Worm (Caenorhabditis elegans): ENCODE results near the gene ZK742.3.
A peak's percentile ranks its signal among the peaks of the same experiment; 100 is the strongest.

ZK742.3 gene

ce11 chrV:7793067-7793466 lies 16.6 kb downstream of the ZK742.3 start, which contains the start of gene flp-21:
Gene flp-21 (plus strand): TSS chrV:7793367.
- TF ChIP-seq unc-39 (tag; optimal IDR thresholded peaks at IDR 0.05) (no peak), gmeb-1 (tag; optimal IDR thresholded peaks at IDR 0.05) (no peak), fos-1 (tag; optimal IDR thresholded peaks at IDR 0.05) (no peak), nhr-23 (tag; optimal IDR thresholded peaks at IDR 0.05) (no peak), R02D3.7 (tag; optimal IDR thresholded peaks at IDR 0.05) (no peak), ceh-82 (tag; optimal IDR thresholded peaks at IDR 0.05) (no peak), egl-27 (tag; optimal IDR thresholded peaks at IDR 0.05) (no peak), zag-1 (tag; optimal IDR thresholded peaks at IDR 0.05) (no peak), ztf-1 (GFP tag; conservative IDR thresholded peaks at IDR 0.05) (no peak), sem-4 (tag; optimal IDR thresholded peaks at IDR 0.05) (no peak)

DNA sequence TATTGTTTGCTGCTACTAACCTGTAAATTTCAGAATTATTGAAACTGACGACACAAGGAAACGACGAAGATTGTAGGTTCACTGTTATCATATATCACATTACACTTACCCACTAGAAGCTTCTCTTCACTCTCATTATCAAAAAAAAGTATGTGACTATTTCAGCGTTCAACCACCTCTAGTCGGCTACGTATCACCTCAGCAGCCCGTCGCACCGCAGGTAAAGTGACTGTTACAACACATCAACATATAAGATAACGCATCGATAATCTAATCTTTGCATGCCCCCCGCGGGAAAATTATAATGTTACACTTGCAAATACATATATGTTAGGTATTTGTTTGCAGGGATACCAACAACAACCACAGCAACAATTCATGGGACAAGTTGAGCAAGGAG lies 23.1 kb downstream of the ZK742.3 start:
- TF ChIP-seq ztf-4 (tag; optimal IDR thresholded peaks at IDR 0.05) (no peak), nhr-21 (tag; optimal IDR thresholded peaks at IDR 0.05) (no peak), sma-9 (GFP tag; optimal IDR thresholded peaks at IDR 0.05) (peak; percentile 4), sma-9 (tag; optimal IDR thresholded peaks at IDR 0.05) (no peak), nhr-237 (tag; optimal IDR thresholded peaks at IDR 0.05) (no peak), unc-55 (GFP tag; optimal IDR thresholded peaks at IDR 0.05) (no peak), fos-1 (tag; optimal IDR thresholded peaks at IDR 0.05) (peak; percentile 82), lin-13 (GFP tag; optimal IDR thresholded peaks at IDR 0.05) (no peak)

DNA sequence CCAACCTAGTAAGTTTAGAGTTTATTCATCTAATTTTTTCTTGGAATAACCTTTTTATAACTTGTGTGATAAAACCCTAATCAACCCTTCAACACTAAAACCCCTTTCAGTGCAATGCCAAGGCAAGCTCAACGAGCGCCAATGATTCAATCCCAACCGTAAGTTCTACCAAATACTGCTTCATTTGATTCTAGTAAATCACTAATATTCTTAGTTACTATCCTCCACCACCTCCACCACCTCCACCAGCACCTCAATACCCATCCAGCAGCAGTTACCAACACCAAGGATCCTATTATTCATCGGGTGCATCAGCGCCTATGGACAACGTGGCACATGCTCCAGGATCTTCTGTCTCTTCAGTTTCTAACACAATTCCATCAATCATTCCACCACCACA lies 23.8 kb downstream of the ZK742.3 start:
- no peak for TF ChIP-seq nhr-12 (tag; optimal IDR thresholded peaks at IDR 0.05)
- TF ChIP-seq nhr-23 (tag; optimal IDR thresholded peaks at IDR 0.05) = no peak
- no peak for TF ChIP-seq nhr-10 (tag; optimal IDR thresholded peaks at IDR 0.05)
- no peak for TF ChIP-seq ztf-4 (tag; optimal IDR thresholded peaks at IDR 0.05)
- TF ChIP-seq unc-62 (GFP tag; optimal IDR thresholded peaks at IDR 0.05) = no peak
- no peak for TF ChIP-seq ZK546.5 (tag; optimal IDR thresholded peaks at IDR 0.05)
- no peak for TF ChIP-seq nhr-237 (tag; optimal IDR thresholded peaks at IDR 0.05)
- TF ChIP-seq nhr-11 (tag; optimal IDR thresholded peaks at IDR 0.05) = no peak
- no peak for TF ChIP-seq nhr-6 (tag; optimal IDR thresholded peaks at IDR 0.05)
- no peak for TF ChIP-seq dmd-4 (tag; optimal IDR thresholded peaks at IDR 0.05)

- TF ChIP-seq skn-1 (tag; optimal IDR thresholded peaks at IDR 0.05) (no peak), blmp-1 (tag; optimal IDR thresholded peaks at IDR 0.05; ENCODE audit: insufficient read depth) (no peak), ztf-11 (tag; optimal IDR thresholded peaks at IDR 0.05) (no peak), dmd-4 (tag; optimal IDR thresholded peaks at IDR 0.05) (no peak), nhr-25 (tag; optimal IDR thresholded peaks at IDR 0.05) (no peak)
Observed at ce11 chrV:7785117-7785516, 24.6 kb downstream of the ZK742.3 start, which contains the start of gene C26F1.1. Gene C26F1.1 (plus strand): TSS chrV:7785417.

ce11 chrV:7781511-7781910 lies 28.2 kb downstream of the ZK742.3 start, which contains the start of gene cyp-32A1:
Gene cyp-32A1 (plus strand): TSS chrV:7781811.
- TF ChIP-seq nhr-12 (tag; optimal IDR thresholded peaks at IDR 0.05) (no peak), mdl-1 (tag; optimal IDR thresholded peaks at IDR 0.05) (no peak), aly-2 (tag; optimal IDR thresholded peaks at IDR 0.05) (no peak)

DNA sequence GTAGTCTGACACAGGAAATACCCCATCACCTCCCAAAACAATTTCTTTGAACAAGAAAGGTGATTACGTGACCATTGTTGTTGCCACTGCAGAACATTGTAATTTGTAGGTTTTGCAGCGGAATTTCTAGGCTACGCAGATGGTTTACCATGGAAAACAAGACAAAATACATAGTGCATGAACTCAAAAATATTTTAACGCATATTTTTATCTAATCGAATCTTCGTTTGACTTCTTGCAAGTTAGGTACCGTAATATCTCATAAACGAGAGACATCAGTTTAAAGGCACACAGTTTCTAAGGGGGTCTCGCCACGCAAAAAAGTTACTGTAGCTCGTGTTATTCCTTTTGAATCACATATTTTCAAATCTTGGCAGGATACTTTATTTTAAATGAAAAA lies 30.7 kb downstream of the ZK742.3 start:
- TF ChIP-seq nhr-21 (tag; optimal IDR thresholded peaks at IDR 0.05) (no peak), lin-39 (tag; optimal IDR thresholded peaks at IDR 0.05) (no peak), unc-62 (GFP tag; optimal IDR thresholded peaks at IDR 0.05) (no peak), ceh-16 (tag; optimal IDR thresholded peaks at IDR 0.05) (no peak), lin-13 (GFP tag; optimal IDR thresholded peaks at IDR 0.05) (no peak), elt-3 (tag; optimal IDR thresholded peaks at IDR 0.05) (no peak), lsy-2 (tag; optimal IDR thresholded peaks at IDR 0.05) (no peak), elt-1 (tag; optimal IDR thresholded peaks at IDR 0.05) (no peak), crh-2 (tag; optimal IDR thresholded peaks at IDR 0.05) (no peak), sem-4 (tag; optimal IDR thresholded peaks at IDR 0.05) (no peak), blmp-1 (tag; optimal IDR thresholded peaks at IDR 0.05; ENCODE audit: insufficient read depth) (no peak), nhr-6 (tag; optimal IDR thresholded peaks at IDR 0.05) (no peak), dmd-4 (tag; optimal IDR thresholded peaks at IDR 0.05) (no peak), mbf-1 (tag; optimal IDR thresholded peaks at IDR 0.05) (no peak)

Measured in whole organism, L2 larva.